Worm (Caenorhabditis elegans): ENCODE measurements around the gene nhr-56.
"Not testable (repeated sequence)": the region's sequence is repeated elsewhere in the genome, so short reads cannot be mapped to it uniquely, and the experiment has no call there.

DNA sequence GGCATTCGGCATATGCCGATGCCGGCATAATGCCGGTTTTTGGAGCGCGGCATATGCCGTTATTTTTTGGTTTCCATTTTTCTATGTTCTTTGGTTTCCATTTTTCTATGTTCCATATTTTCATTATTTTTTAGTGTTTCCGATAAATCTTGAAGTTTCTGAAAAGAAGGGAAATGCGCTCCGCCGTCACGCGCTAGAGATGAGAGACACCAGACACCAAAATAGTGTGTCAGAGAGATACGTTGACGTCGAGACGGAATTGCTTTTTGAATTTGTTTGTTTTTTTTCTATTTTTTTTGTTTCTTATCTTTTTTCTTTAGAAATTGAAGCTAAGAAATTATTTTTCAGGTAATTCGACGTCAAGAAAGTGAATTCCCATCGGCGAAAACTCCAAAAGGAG lies 36.4 kb downstream of the nhr-56 start, which contains the start of gene F41B5.1:
- TF ChIP-seq pes-1 (GFP tag; IDR thresholded peaks at IDR 0.05); ama-1 (optimal IDR thresholded peaks at IDR 0.05); ceh-36 (tag; optimal IDR thresholded peaks at IDR 0.05); ets-7 (tag; optimal IDR thresholded peaks at IDR 0.05); flt-1 (GFP tag; IDR thresholded peaks at IDR 0.05); scrt-1 (GFP tag; IDR thresholded peaks at IDR 0.05); tbx-37 (GFP tag; conservative IDR thresholded peaks at IDR 0.05); F13C5.2 (tag; optimal IDR thresholded peaks at IDR 0.05); sea-1 (GFP tag; conservative IDR thresholded peaks at IDR 0.05); aly-1 (tag; optimal IDR thresholded peaks at IDR 0.05); B0310.2 (tag; optimal IDR thresholded peaks at IDR 0.05); hnd-1 (tag; optimal IDR thresholded peaks at IDR 0.05); hmg-4 (GFP tag; optimal IDR thresholded peaks at IDR 0.05); tbx-11 (GFP tag; IDR thresholded peaks at IDR 0.05): not testable (repeated sequence)
